Worm (Caenorhabditis elegans): ENCODE results near the gene mdt-28.

The mdt-28 gene

DNA sequence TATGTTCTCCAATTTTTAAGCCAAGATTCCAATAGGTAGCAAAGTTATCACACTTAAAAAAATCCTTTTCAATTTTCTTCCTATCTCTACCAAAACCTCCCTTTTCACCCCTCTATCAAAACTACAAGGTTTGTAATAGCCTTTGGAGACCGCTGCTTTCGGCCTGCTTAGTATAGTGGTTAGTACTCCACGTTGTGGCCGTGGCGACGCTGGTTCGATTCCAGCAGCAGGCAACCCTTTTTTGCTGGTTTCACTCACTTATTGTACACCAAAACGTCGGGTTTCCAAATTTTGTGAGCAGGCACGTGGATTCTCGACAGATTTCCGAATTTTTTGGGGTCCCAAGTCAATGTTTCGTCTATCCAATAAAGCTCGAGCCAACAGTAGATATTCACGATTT lies 21.3 kb downstream of the mdt-28 start (continued):
- TF ChIP-seq mep-1 (tag; optimal IDR thresholded peaks at IDR 0.05) (peak; percentile 24), sox-4 (tag; optimal IDR thresholded peaks at IDR 0.05) (no peak), nhr-237 (tag; optimal IDR thresholded peaks at IDR 0.05) (no peak), lin-39 (tag; optimal IDR thresholded peaks at IDR 0.05) (no peak), fkh-10 (GFP tag; optimal IDR thresholded peaks at IDR 0.05) (no peak), fkh-8 (tag; optimal IDR thresholded peaks at IDR 0.05) (peak; percentile 43), ceh-88 (GFP tag; IDR thresholded peaks at IDR 0.05) (no peak), swsn-7 (tag; optimal IDR thresholded peaks at IDR 0.05) (no peak), tlp-1 (tag; optimal IDR thresholded peaks at IDR 0.05) (no peak), elt-2 (tag; optimal IDR thresholded peaks at IDR 0.05) (no peak), tbx-2 (tag; optimal IDR thresholded peaks at IDR 0.05) (no peak), pqm-1 (tag; optimal IDR thresholded peaks at IDR 0.05) (no peak), pag-3 (tag; optimal IDR thresholded peaks at IDR 0.05; ENCODE audit: borderline replicate concordance, insufficient read depth) (no peak), snu-23 (GFP tag; optimal IDR thresholded peaks at IDR 0.05) (peak; percentile 55), ceh-8 (GFP tag; optimal IDR thresholded peaks at IDR 0.05) (no peak), mef-2 (tag; optimal IDR thresholded peaks at IDR 0.05) (no peak), rnt-1 (tag; optimal IDR thresholded peaks at IDR 0.05) (peak; percentile 12), nhr-11 (tag; optimal IDR thresholded peaks at IDR 0.05) (no peak), dpl-1 (GFP tag; optimal IDR thresholded peaks at IDR 0.05) (peak in 2 of 3 experiments; percentile 27 to 32), lsy-2 (tag; optimal IDR thresholded peaks at IDR 0.05) (peak in 1 of 2 experiments; percentile 22), sup-37 (GFP tag; optimal IDR thresholded peaks at IDR 0.05) (no peak), nhr-19 (GFP tag; conservative IDR thresholded peaks at IDR 0.05) (peak; percentile 45), irx-1 (tag; optimal IDR thresholded peaks at IDR 0.05) (no peak), unc-86 (tag; optimal IDR thresholded peaks at IDR 0.05) (no peak), hlh-17 (GFP tag; optimal IDR thresholded peaks at IDR 0.05; ENCODE audit: borderline replicate concordance) (no peak), C04F5.9 (tag; optimal IDR thresholded peaks at IDR 0.05) (no peak), nhr-28 (tag; optimal IDR thresholded peaks at IDR 0.05) (no peak), nhr-20 (tag; optimal IDR thresholded peaks at IDR 0.05) (peak; percentile 30), sptf-1 (tag; optimal IDR thresholded peaks at IDR 0.05) (no peak), nhr-47 (tag; optimal IDR thresholded peaks at IDR 0.05) (peak; percentile 44), skn-1 (tag; optimal IDR thresholded peaks at IDR 0.05) (peak; percentile 32), ztf-4 (tag; optimal IDR thresholded peaks at IDR 0.05) (no peak), unc-98 (GFP tag; IDR thresholded peaks at IDR 0.05) (no peak), ceh-82 (tag; optimal IDR thresholded peaks at IDR 0.05) (peak in 1 of 3 experiments; percentile 29)

DNA sequence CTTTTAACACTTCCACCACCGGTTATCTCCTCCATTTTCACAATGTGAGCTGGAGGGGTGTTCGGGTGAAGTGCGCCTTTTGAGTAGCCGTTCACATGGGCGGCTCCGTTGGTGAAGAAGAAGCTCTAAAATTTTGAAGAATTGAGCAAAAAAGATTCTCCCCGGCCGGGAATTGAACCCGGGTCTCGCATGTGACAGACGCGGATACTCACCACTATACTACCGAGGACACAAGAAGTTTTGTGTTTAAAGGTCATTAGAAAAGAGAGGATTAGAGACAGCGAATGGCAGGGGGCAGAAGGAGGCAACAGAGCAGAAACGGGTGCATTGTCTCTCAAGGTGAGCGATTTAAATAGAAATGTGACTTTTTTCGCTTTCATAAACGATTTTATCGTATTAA lies 23.6 kb downstream of the mdt-28 start:
- TF ChIP-seq fkh-8 (tag; optimal IDR thresholded peaks at IDR 0.05) (peak; percentile 54), pax-3 (tag; optimal IDR thresholded peaks at IDR 0.05) (no peak), ceh-88 (GFP tag; IDR thresholded peaks at IDR 0.05) (no peak), irx-1 (tag; optimal IDR thresholded peaks at IDR 0.05) (peak; percentile 8), elt-3 (tag; optimal IDR thresholded peaks at IDR 0.05) (peak in 1 of 6 experiments; percentile 30), pqm-1 (tag; optimal IDR thresholded peaks at IDR 0.05) (no peak), ceh-82 (tag; optimal IDR thresholded peaks at IDR 0.05) (peak in 2 of 3 experiments; percentile 13 to 74), nhr-84 (tag; optimal IDR thresholded peaks at IDR 0.05) (no peak), blmp-1 (tag; optimal IDR thresholded peaks at IDR 0.05) (no peak), unc-86 (tag; optimal IDR thresholded peaks at IDR 0.05) (peak; percentile 19), nhr-19 (GFP tag; conservative IDR thresholded peaks at IDR 0.05) (peak; percentile 67), snu-23 (GFP tag; optimal IDR thresholded peaks at IDR 0.05) (peak; percentile 67), lin-35 (GFP tag; optimal IDR thresholded peaks at IDR 0.05) (peak; percentile 30 to 70), egl-13 (tag; optimal IDR thresholded peaks at IDR 0.05) (no peak), efl-1 (optimal IDR thresholded peaks at IDR 0.05) (peak; percentile 33 to 53), efl-1 (GFP tag; optimal IDR thresholded peaks at IDR 0.05 in 1 of 2) (peak; percentile 46 to 94), mdl-1 (tag; optimal IDR thresholded peaks at IDR 0.05) (peak in 1 of 2 experiments; percentile 65), lin-14 (GFP tag; optimal IDR thresholded peaks at IDR 0.05) (peak; percentile 40), elt-2 (tag; optimal IDR thresholded peaks at IDR 0.05) (no peak), nhr-77 (tag; optimal IDR thresholded peaks at IDR 0.05) (peak; percentile 3), dpl-1 (GFP tag; optimal IDR thresholded peaks at IDR 0.05) (peak in 2 of 3 experiments; percentile 5 to 37), unc-98 (GFP tag; IDR thresholded peaks at IDR 0.05) (peak; percentile 33; the same call in 1 of the 2 replicates), swsn-7 (tag; optimal IDR thresholded peaks at IDR 0.05) (peak; percentile 51), nhr-20 (tag; optimal IDR thresholded peaks at IDR 0.05) (peak; percentile 44), nhr-71 (tag; optimal IDR thresholded peaks at IDR 0.05) (peak; percentile 56), lin-13 (GFP tag; optimal IDR thresholded peaks at IDR 0.05) (peak; percentile 20), mep-1 (tag; optimal IDR thresholded peaks at IDR 0.05) (peak; percentile 28), skn-1 (tag; optimal IDR thresholded peaks at IDR 0.05) (peak; percentile 46), tlp-1 (tag; optimal IDR thresholded peaks at IDR 0.05) (no peak), lir-3 (tag; optimal IDR thresholded peaks at IDR 0.05; ENCODE audit: poor library complexity) (peak; percentile 24), alr-1 (tag; optimal IDR thresholded peaks at IDR 0.05; ENCODE audit: borderline replicate concordance) (no peak), ztf-4 (tag; optimal IDR thresholded peaks at IDR 0.05) (no peak), tbx-2 (tag; optimal IDR thresholded peaks at IDR 0.05) (peak; percentile 32)

Measured in whole organism, L1 larva.